Worm (Caenorhabditis elegans) whole organism, late embryonic: ENCODE data around the gene srlf-20.

Experiments used
- C08G9.2 ChIP-seq: sonication (generic microtip); optimal IDR thresholded peaks from 2 replicates; lab custom pipeline; 2016; ENCODE audit warnings: mild to moderate bottlenecking, missing genetic modification characterization, moderate library complexity, missing compliant biosample characterization
- F13H6.1 ChIP-seq: sonication (generic microtip); optimal IDR thresholded peaks from 2 replicates; lab custom pipeline; 2016; ENCODE audit warnings: missing genetic modification characterization, missing compliant biosample characterization
- ceh-6 ChIP-seq: fragments of 200-800 bp; sonication (Bioruptor generic); optimal IDR thresholded peaks from 2 replicates; lab custom pipeline; 2018; ENCODE audit warnings: mild to moderate bottlenecking, missing genetic modification characterization, missing compliant biosample characterization
- elt-4 ChIP-seq: sonication (generic microtip); optimal IDR thresholded peaks from 2 replicates; lab custom pipeline; 2016; ENCODE audit warnings: missing genetic modification characterization, missing compliant biosample characterization
- fkh-10 ChIP-seq: fragments of 150-350 bp; optimal IDR thresholded peaks from 2 replicates; lab custom pipeline; 2014; ENCODE audit warnings: missing biosample characterization, missing genetic modification reagents, missing genetic modification characterization
- hlh-6 ChIP-seq: sonication (generic microtip); optimal IDR thresholded peaks from 2 replicates; lab custom pipeline; 2016; ENCODE audit warnings: missing genotype, missing genetic modification characterization, missing compliant biosample characterization
- madf-2 ChIP-seq: sonication (generic microtip); optimal IDR thresholded peaks from 2 replicates; lab custom pipeline; 2017; ENCODE audit warnings: missing genetic modification characterization, missing compliant biosample characterization
- nfya-1 ChIP-seq: sonication (generic microtip); optimal IDR thresholded peaks from 2 replicates; lab custom pipeline; 2017; ENCODE audit warnings: missing genetic modification characterization, mild to moderate bottlenecking, missing compliant biosample characterization, antibody characterized with exemption, moderate library complexity
- nhr-11 ChIP-seq: fragments of 150-350 bp; optimal IDR thresholded peaks from 2 replicates; lab custom pipeline; 2014; ENCODE audit warnings: missing biosample characterization, missing genetic modification characterization
- npax-4 ChIP-seq: sonication (generic microtip); optimal IDR thresholded peaks from 2 replicates; lab custom pipeline; 2016; ENCODE audit warnings: missing genetic modification characterization, missing compliant biosample characterization
- pag-3 ChIP-seq: sonication (generic microtip); optimal IDR thresholded peaks from 2 replicates; lab custom pipeline; 2016; ENCODE audit warnings: missing compliant biosample characterization, missing genetic modification characterization, borderline replicate concordance
- pha-4 ChIP-seq: fragments of 150-350 bp; optimal IDR thresholded peaks from 2 replicates; lab custom pipeline; 2018; ENCODE audit warnings: missing biosample characterization, missing genetic modification reagents, missing genetic modification characterization
- ttx-3 ChIP-seq: sonication (generic microtip); optimal IDR thresholded peaks from 2 replicates; lab custom pipeline; 2016; ENCODE audit warnings: missing genetic modification reagents, missing genetic modification characterization, missing compliant biosample characterization

ce11 chrV:939341-939740 lies 45.6 kb downstream of the srlf-20 start:
- TF ChIP-seq pag-3 = no peak
- no peak for TF ChIP-seq fkh-10
- peak; percentile 66 for TF ChIP-seq nfya-1 (tag; lab: Kevin White, UChicago)
- no peak for TF ChIP-seq C08G9.2
- no peak for TF ChIP-seq hlh-6 (tag; lab: Kevin White, UChicago)
- no peak for TF ChIP-seq npax-4 (tag; lab: Kevin White, UChicago)
- no peak for TF ChIP-seq ttx-3
- no peak for TF ChIP-seq nhr-11 (tag; lab: Kevin White, UChicago)
- TF ChIP-seq F13H6.1 (tag; lab: Kevin White, UChicago) = no peak
- TF ChIP-seq elt-4 (tag; lab: Kevin White, UChicago) = no peak
- TF ChIP-seq ceh-6 (GFP tag; lab: Kevin White, UChicago) = no peak
- no peak for TF ChIP-seq madf-2 (tag; lab: Kevin White, UChicago)
- TF ChIP-seq pha-4 = no peak
